Fruit fly (Drosophila melanogaster): ENCODE results near the gene CG33257.

dm6 chr3L:16392874-16393273 lies 46.8 kb downstream of the CG33257 start:
- no peak for TF ChIP-seq insv (optimal IDR thresholded peaks at IDR 0.05)
- TF ChIP-seq Sin3A (optimal IDR thresholded peaks at IDR 0.05): no peak
- TF ChIP-seq ttk (optimal IDR thresholded peaks at IDR 0.05): no peak
- TF ChIP-seq psq (optimal IDR thresholded peaks at IDR 0.05): no peak
- TF ChIP-seq Myc (optimal IDR thresholded peaks at IDR 0.05): no peak
